Fruit fly (Drosophila melanogaster) whole organism, embryonic: ENCODE measurements around the gene CG4730.
A peak's percentile ranks its signal among the peaks of the same experiment; 100 is the strongest.

ENCODE experiments used
- CG1024 ChIP-seq: fragments of 200-800 bp; sonication (Bioruptor generic); IDR thresholded peaks from 2 replicates; pipeline ENCODE4 v1.3.6; 2022; ENCODE audit warnings: missing biosample characterization, missing genetic modification characterization
- CG10267 ChIP-seq: fragments of 200-800 bp; sonication (Bioruptor generic); optimal IDR thresholded peaks from 2 replicates; lab custom pipeline; 2018; ENCODE audit warnings: missing biosample characterization, mild to moderate bottlenecking, missing genetic modification characterization, moderate library complexity
- CG13624 ChIP-seq: fragments of 200-800 bp; sonication (Bioruptor generic); optimal IDR thresholded peaks from 2 replicates; lab custom pipeline; 2016; ENCODE audit warnings: missing biosample characterization, missing genetic modification characterization
- CG13894 ChIP-seq: fragments of 200-800 bp; sonication (Bioruptor generic); optimal IDR thresholded peaks from 3 replicates; lab custom pipeline; 2018; ENCODE audit warnings: missing biosample characterization, mild to moderate bottlenecking, missing genetic modification characterization, moderate library complexity
- CG14860 ChIP-seq: fragments of 200-800 bp; sonication (Bioruptor generic); IDR thresholded peaks from 3 replicates; pipeline ENCODE4 v1.3.6; 2022; ENCODE audit warnings: missing biosample characterization, missing genetic modification characterization; ENCODE audit not compliant: partially characterized antibody
- CG14965 ChIP-seq: fragments of 200-800 bp; sonication (Bioruptor generic); optimal IDR thresholded peaks from 2 replicates; lab custom pipeline; 2016; ENCODE audit warnings: missing biosample characterization, missing genetic modification characterization, borderline replicate concordance
- CG15073 ChIP-seq: fragments of 200-800 bp; sonication (Bioruptor generic); optimal IDR thresholded peaks from 2 replicates; lab custom pipeline; 2016; ENCODE audit warnings: missing biosample characterization, missing genetic modification characterization
- CG15269 ChIP-seq: fragments of 200-800 bp; sonication (Bioruptor generic); optimal IDR thresholded peaks from 2 replicates; lab custom pipeline; 2018; ENCODE audit warnings: missing biosample characterization, mild to moderate bottlenecking, missing genetic modification characterization, moderate library complexity
- CG18764 ChIP-seq: fragments of 200-800 bp; sonication (Bioruptor generic); optimal IDR thresholded peaks from 3 replicates; lab custom pipeline; 2016; ENCODE audit warnings: missing biosample characterization, missing genetic modification characterization
- CG30020 ChIP-seq: fragments of 200-800 bp; optimal IDR thresholded peaks from 2 replicates; lab custom pipeline; 2019; ENCODE audit warnings: missing biosample characterization, mild to moderate bottlenecking, missing genetic modification characterization, moderate library complexity
- CG34224 ChIP-seq: fragments of 200-800 bp; sonication (Bioruptor generic); IDR thresholded peaks from 3 replicates; pipeline ENCODE4 v1.3.6; 2022; ENCODE audit warnings: missing biosample characterization, missing genetic modification characterization; ENCODE audit not compliant: partially characterized antibody
- CG34376 ChIP-seq: fragments of 200-800 bp; sonication (Bioruptor generic); optimal IDR thresholded peaks from 2 replicates; lab custom pipeline; 2018; ENCODE audit warnings: missing biosample characterization, mild to moderate bottlenecking, missing genetic modification characterization
- CG34422 ChIP-seq: fragments of 200-800 bp; sonication (Bioruptor generic); IDR thresholded peaks from 3 replicates; pipeline ENCODE4 v1.3.6; 2022; ENCODE audit warnings: missing biosample characterization, missing genetic modification characterization
- CG4730 ChIP-seq: fragments of 200-800 bp; sonication (Bioruptor generic); IDR thresholded peaks from 2 replicates; pipeline ENCODE4 v1.3.6; 2022; ENCODE audit warnings: missing biosample characterization, missing genetic modification characterization
- CG7357 ChIP-seq: fragments of 200-800 bp; sonication (Bioruptor generic); IDR thresholded peaks from 3 replicates; pipeline ENCODE4 v1.3.6; 2022; ENCODE audit warnings: missing biosample characterization, missing genetic modification characterization
- CG7987 ChIP-seq: fragments of 200-800 bp; sonication (Bioruptor generic); optimal IDR thresholded peaks from 2 replicates; lab custom pipeline; 2018; ENCODE audit warnings: missing biosample characterization, mild to moderate bottlenecking, missing genetic modification characterization, moderate library complexity
- CG8281 ChIP-seq: fragments of 200-800 bp; sonication (Bioruptor generic); optimal IDR thresholded peaks from 2 replicates; lab custom pipeline; 2018; ENCODE audit warnings: missing biosample characterization, mild to moderate bottlenecking, missing genetic modification characterization, moderate library complexity
- CG8388 ChIP-seq: fragments of 200-800 bp; sonication (Bioruptor generic); optimal IDR thresholded peaks from 2 replicates; lab custom pipeline; 2019; ENCODE audit warnings: missing biosample characterization, mild to moderate bottlenecking, missing genetic modification characterization, moderate library complexity
- CG9727 ChIP-seq: fragments of 200-800 bp; sonication (Bioruptor generic); optimal IDR thresholded peaks from 3 replicates; lab custom pipeline; 2017; ENCODE audit warnings: missing biosample characterization, mild to moderate bottlenecking, missing genetic modification characterization
- CG9797 ChIP-seq: fragments of 200-800 bp; sonication (Bioruptor generic); optimal IDR thresholded peaks from 3 replicates; lab custom pipeline; 2018; ENCODE audit warnings: missing biosample characterization, mild to moderate bottlenecking, missing genetic modification characterization
- CHES-1-like ChIP-seq: fragments of 200-800 bp; sonication (Bioruptor generic); optimal IDR thresholded peaks from 2 replicates; lab custom pipeline; 2016; ENCODE audit warnings: missing biosample characterization, missing genetic modification characterization
- Dek ChIP-seq: fragments of 200-800 bp; sonication (Bioruptor generic); optimal IDR thresholded peaks from 3 replicates; lab custom pipeline; 2019; ENCODE audit warnings: missing biosample characterization, mild to moderate bottlenecking, missing genetic modification characterization, moderate library complexity
- Dp ChIP-seq: fragments of 200-800 bp; sonication (Bioruptor generic); optimal IDR thresholded peaks from 2 replicates; lab custom pipeline; 2018; ENCODE audit warnings: missing biosample characterization, mild to moderate bottlenecking, missing genetic modification characterization, moderate library complexity
- Fer2 ChIP-seq: fragments of 200-800 bp; sonication (Bioruptor generic); optimal IDR thresholded peaks from 2 replicates; lab custom pipeline; 2018; ENCODE audit warnings: missing biosample characterization, mild to moderate bottlenecking, missing genetic modification characterization, moderate library complexity
- Hey ChIP-seq: fragments of 200-800 bp; sonication (Bioruptor generic); optimal IDR thresholded peaks from 3 replicates; lab custom pipeline; 2018; ENCODE audit warnings: missing biosample characterization, mild to moderate bottlenecking, missing genetic modification characterization
- Hr51 ChIP-seq, 2 experiments: fragments of 200-800 bp; sonication (Bioruptor generic); optimal IDR thresholded peaks; 2 replicates in 1 of 2; 3 replicates in 1 of 2; lab custom pipeline; 2016 to 2018; ENCODE audit warnings: missing biosample characterization in 2 of 2, missing genetic modification characterization in 2 of 2, mild to moderate bottlenecking in 1 of 2, moderate library complexity in 1 of 2
- Med ChIP-seq: fragments of 200-800 bp; sonication (Bioruptor generic); peaks from one replicate; lab custom pipeline; 2016; ENCODE audit warnings: missing biosample characterization, missing genetic modification characterization, mild to moderate bottlenecking, inconsistent platforms, moderate library complexity
- Sox100B ChIP-seq: fragments of 200-800 bp; sonication (Bioruptor generic); optimal IDR thresholded peaks from 3 replicates; lab custom pipeline; 2018; ENCODE audit warnings: missing biosample characterization, mild to moderate bottlenecking, missing genetic modification characterization
- Sox102F ChIP-seq: fragments of 200-800 bp; sonication (Bioruptor generic); optimal IDR thresholded peaks from 2 replicates; lab custom pipeline; 2018; ENCODE audit warnings: missing biosample characterization, mild to moderate bottlenecking, missing genetic modification characterization, moderate library complexity
- bab2 ChIP-seq: fragments of 200-800 bp; sonication (Bioruptor generic); optimal IDR thresholded peaks from 2 replicates; lab custom pipeline; 2016; ENCODE audit warnings: missing biosample characterization, missing genetic modification characterization
- bcd ChIP-seq: fragments of 200-800 bp; sonication (Bioruptor generic); optimal IDR thresholded peaks from 2 replicates; lab custom pipeline; 2017; ENCODE audit warnings: missing biosample characterization, mild to moderate bottlenecking, missing genetic modification characterization
- cad ChIP-seq: fragments of >200 bp; optimal IDR thresholded peaks from 2 replicates; lab custom pipeline; 2017; ENCODE audit warnings: missing biosample characterization, missing genetic modification characterization
- dan ChIP-seq: fragments of 200-800 bp; sonication (Bioruptor generic); IDR thresholded peaks from 2 replicates; pipeline ENCODE4 v1.3.6; 2022; ENCODE audit warnings: missing biosample characterization, missing genetic modification characterization
- disco-r ChIP-seq: fragments of 200-800 bp; sonication (Bioruptor generic); optimal IDR thresholded peaks from 2 replicates; lab custom pipeline; 2016; ENCODE audit warnings: missing biosample characterization, missing genetic modification characterization
- gcm ChIP-seq: fragments of 200-800 bp; sonication (Bioruptor generic); optimal IDR thresholded peaks from 2 replicates; lab custom pipeline; 2019; ENCODE audit warnings: missing biosample characterization, mild to moderate bottlenecking, missing genetic modification characterization, moderate library complexity
- ind ChIP-seq: fragments of 200-800 bp; sonication (Bioruptor generic); optimal IDR thresholded peaks from 3 replicates; lab custom pipeline; 2016; ENCODE audit warnings: missing biosample characterization, missing genetic modification characterization
- lov ChIP-seq, 2 experiments: fragments of 200-800 bp in 1 of 2; fragments of >200 bp in 1 of 2; sonication (Bioruptor generic) in 1 of 2; IDR thresholded peaks in 1 of 2; optimal IDR thresholded peaks in 1 of 2; 2 replicates in 1 of 2; 3 replicates in 1 of 2; pipeline versions ENCODE4 v1.3.6 to Lab custom; 2017 to 2022; ENCODE audit warnings: missing biosample characterization in 1 of 2, missing genetic modification characterization in 1 of 2
- nom ChIP-seq: fragments of 200-800 bp; sonication (Bioruptor generic); optimal IDR thresholded peaks from 2 replicates; lab custom pipeline; 2017; ENCODE audit warnings: missing biosample characterization, missing genetic modification characterization, mild to moderate bottlenecking, moderate library complexity, missing genetic modification reagents
- repo ChIP-seq: fragments of 200-800 bp; sonication (Bioruptor generic); optimal IDR thresholded peaks from 2 replicates; lab custom pipeline; 2016; ENCODE audit warnings: missing biosample characterization, missing genetic modification characterization
- ro ChIP-seq: fragments of 200-800 bp; sonication (Bioruptor generic); IDR thresholded peaks from 2 replicates; pipeline ENCODE4 v1.3.6; 2022; ENCODE audit warnings: missing biosample characterization, missing genetic modification characterization
- salm ChIP-seq: fragments of 200-800 bp; sonication (Bioruptor generic); optimal IDR thresholded peaks from 2 replicates; lab custom pipeline; 2018; ENCODE audit warnings: missing biosample characterization, mild to moderate bottlenecking, missing genetic modification characterization
- scrt ChIP-seq: fragments of 200-800 bp; sonication (Bioruptor generic); optimal IDR thresholded peaks from 2 replicates; lab custom pipeline; 2018; ENCODE audit warnings: missing biosample characterization, mild to moderate bottlenecking, missing genetic modification characterization, moderate library complexity
- slbo ChIP-seq: fragments of 200-800 bp; sonication (Bioruptor generic); IDR thresholded peaks from 2 replicates; pipeline ENCODE4 v1.3.6; 2022; ENCODE audit warnings: missing biosample characterization, missing genetic modification characterization
- tll ChIP-seq, 2 experiments: fragments of 200-800 bp in 1 of 2; fragments of >200 bp in 1 of 2; sonication (Bioruptor generic) in 1 of 2; optimal IDR thresholded peaks; 2 replicates each; lab custom pipeline; 2017 to 2019; ENCODE audit warnings: missing biosample characterization in 2 of 2, missing genetic modification characterization in 2 of 2, mild to moderate bottlenecking in 1 of 2, moderate library complexity in 1 of 2
- tna ChIP-seq: fragments of 200-800 bp; sonication (Bioruptor generic); IDR thresholded peaks from 2 replicates; pipeline ENCODE4 v1.3.6; 2022; ENCODE audit warnings: missing biosample characterization, missing genetic modification characterization; ENCODE audit not compliant: partially characterized antibody
- unpg ChIP-seq: fragments of 200-800 bp; sonication (Bioruptor generic); optimal IDR thresholded peaks from 3 replicates; lab custom pipeline; 2018; ENCODE audit warnings: missing biosample characterization, mild to moderate bottlenecking, missing genetic modification characterization, moderate library complexity
- vnd ChIP-seq: fragments of 200-800 bp; sonication (Bioruptor generic); IDR thresholded peaks from 3 replicates; pipeline ENCODE4 v1.3.6; 2022; ENCODE audit warnings: missing biosample characterization, missing genetic modification characterization; ENCODE audit not compliant: partially characterized antibody
- zen ChIP-seq: fragments of 200-800 bp; sonication (Bioruptor generic); optimal IDR thresholded peaks from 3 replicates; lab custom pipeline; 2018; ENCODE audit warnings: missing biosample characterization, mild to moderate bottlenecking, missing genetic modification characterization, moderate library complexity

The CG4730 gene

DNA sequence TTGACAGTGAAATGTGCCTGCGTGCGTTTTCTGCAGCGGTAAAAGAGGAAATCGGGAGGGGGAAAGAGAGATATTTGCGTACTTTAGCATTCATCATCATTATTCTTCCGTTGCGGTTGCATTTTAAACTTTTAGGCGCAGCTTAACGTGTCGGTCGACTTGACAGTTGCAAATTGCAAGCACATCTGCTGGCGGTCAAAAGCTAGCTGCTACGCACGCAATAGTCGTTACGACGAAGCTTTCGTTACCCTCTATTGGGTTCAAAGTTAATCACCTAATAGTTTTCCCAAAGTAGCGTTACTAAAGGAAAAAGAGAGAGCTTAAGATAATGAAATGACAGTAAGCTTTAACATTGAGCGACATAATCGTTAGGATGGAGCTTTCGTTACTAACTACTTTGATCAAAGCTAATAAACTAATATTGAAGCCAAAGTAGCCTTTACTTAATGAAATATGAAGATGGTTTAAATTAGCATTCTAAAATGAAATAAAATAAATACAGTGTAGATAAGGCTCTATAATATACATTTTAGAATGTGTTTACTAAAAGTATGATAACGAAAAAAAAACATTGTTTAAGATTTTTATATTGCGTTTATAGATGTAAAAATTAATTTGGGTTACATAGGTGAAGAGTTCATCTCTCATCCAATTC is 26.3 kb downstream of the CG4730 start (continued):
- TF ChIP-seq CG7357 (GFP tag; lab: Robert Waterston, UW) (no peak), tll (GFP tag; optimal IDR thresholded peaks at IDR 0.05; lab: Kevin White, UChicago) (no peak), CG15269 (peak; percentile 18), ro (GFP tag; lab: Robert Waterston, UW) (no peak), salm (tag; lab: Kevin White, UChicago) (no peak), CG30020 (tag; lab: Kevin White, UChicago) (no peak), vnd (GFP tag; lab: Robert Waterston, UW) (no peak), CG1024 (no peak), CG15073 (GFP tag; lab: Kevin White, UChicago) (no peak), Med (GFP tag; lab: Kevin White, UChicago) (peak; percentile 81), tna (GFP tag; lab: Robert Waterston, UW) (0 out of 2 replicates have a peak, but pooled peaks have one; percentile 17), disco-r (GFP tag; lab: Kevin White, UChicago) (no peak), CG13624 (GFP tag; lab: Kevin White, UChicago) (no peak), CG8388 (GFP tag; lab: Kevin White, UChicago) (no peak), Fer2 (tag; lab: Kevin White, UChicago) (no peak), CG8281 (no peak), CG14965 (GFP tag; lab: Kevin White, UChicago) (no peak), scrt (GFP tag; lab: Kevin White, UChicago) (no peak), Sox100B (GFP tag; lab: Kevin White, UChicago) (no peak), CG18764 (GFP tag; lab: Kevin White, UChicago) (no peak), CG9727 (GFP tag; lab: Kevin White, UChicago) (no peak), CG34422 (GFP tag; lab: Robert Waterston, UW) (no peak), CG13894 (peak; percentile 74), slbo (GFP tag; lab: Robert Waterston, UW) (no peak), nom (GFP tag; lab: Kevin White, UChicago) (no peak), CG10267 (tag; lab: Kevin White, UChicago) (no peak), ind (GFP tag; lab: Kevin White, UChicago) (no peak), gcm (GFP tag; lab: Kevin White, UChicago) (no peak), dan (GFP tag; lab: Robert Waterston, UW) (no peak), repo (GFP tag; lab: Kevin White, UChicago) (no peak), unpg (GFP tag; lab: Kevin White, UChicago) (no peak), Dek (peak; percentile 5), Sox102F (GFP tag; lab: Kevin White, UChicago) (no peak), cad (GFP tag; lab: Kevin White, UChicago) (no peak), bab2 (no peak), CHES-1-like (GFP tag; lab: Kevin White, UChicago) (no peak), bcd (GFP tag; lab: Kevin White, UChicago) (peak; percentile 49), Hr51 (GFP tag; optimal IDR thresholded peaks at IDR 0.05; lab: Kevin White, UChicago) (no peak), Dp (peak; percentile 36), CG9797 (GFP tag; lab: Kevin White, UChicago) (no peak), CG7987 (peak; percentile 15), Hey (tag; lab: Kevin White, UChicago) (no peak), lov (optimal IDR thresholded peaks at IDR 0.05; lab: Kevin White, UChicago) (no peak), lov (GFP tag; IDR thresholded peaks at IDR 0.05; lab: Robert Waterston, UW) (no peak), CG34224 (GFP tag; lab: Robert Waterston, UW) (peak; percentile 20; the same call in 1 of the 3 replicates), CG14860 (GFP tag; lab: Robert Waterston, UW) (no peak), CG4730 (GFP tag; lab: Robert Waterston, UW) (no peak), CG34376 (GFP tag; lab: Kevin White, UChicago) (no peak), zen (tag; lab: Kevin White, UChicago) (no peak)
